Fruit fly (Drosophila melanogaster) Kc167 (cell line): ENCODE results near the gene bigmax.

Experiments
- Myc ChIP-seq: fragments of >200 bp; optimal IDR thresholded peaks from 2 replicates; lab custom pipeline; 2017; ENCODE audit warnings: missing external identifiers
- Sin3A ChIP-seq: fragments of >200 bp; optimal IDR thresholded peaks from 2 replicates; lab custom pipeline; 2018; ENCODE audit warnings: missing external identifiers
- h ChIP-seq: fragments of >200 bp; optimal IDR thresholded peaks from 3 replicates; lab custom pipeline; 2018; ENCODE audit warnings: missing external identifiers
- insv ChIP-seq: fragments of >200 bp; optimal IDR thresholded peaks from 3 replicates; lab custom pipeline; 2018; ENCODE audit warnings: missing external identifiers
- psq ChIP-seq: fragments of >200 bp; optimal IDR thresholded peaks from 2 replicates; lab custom pipeline; 2017; ENCODE audit warnings: missing external identifiers
- ttk ChIP-seq: sonication (Bioruptor generic); optimal IDR thresholded peaks from 2 replicates; lab custom pipeline; 2017; ENCODE audit warnings: missing external identifiers

Gene bigmax

DNA sequence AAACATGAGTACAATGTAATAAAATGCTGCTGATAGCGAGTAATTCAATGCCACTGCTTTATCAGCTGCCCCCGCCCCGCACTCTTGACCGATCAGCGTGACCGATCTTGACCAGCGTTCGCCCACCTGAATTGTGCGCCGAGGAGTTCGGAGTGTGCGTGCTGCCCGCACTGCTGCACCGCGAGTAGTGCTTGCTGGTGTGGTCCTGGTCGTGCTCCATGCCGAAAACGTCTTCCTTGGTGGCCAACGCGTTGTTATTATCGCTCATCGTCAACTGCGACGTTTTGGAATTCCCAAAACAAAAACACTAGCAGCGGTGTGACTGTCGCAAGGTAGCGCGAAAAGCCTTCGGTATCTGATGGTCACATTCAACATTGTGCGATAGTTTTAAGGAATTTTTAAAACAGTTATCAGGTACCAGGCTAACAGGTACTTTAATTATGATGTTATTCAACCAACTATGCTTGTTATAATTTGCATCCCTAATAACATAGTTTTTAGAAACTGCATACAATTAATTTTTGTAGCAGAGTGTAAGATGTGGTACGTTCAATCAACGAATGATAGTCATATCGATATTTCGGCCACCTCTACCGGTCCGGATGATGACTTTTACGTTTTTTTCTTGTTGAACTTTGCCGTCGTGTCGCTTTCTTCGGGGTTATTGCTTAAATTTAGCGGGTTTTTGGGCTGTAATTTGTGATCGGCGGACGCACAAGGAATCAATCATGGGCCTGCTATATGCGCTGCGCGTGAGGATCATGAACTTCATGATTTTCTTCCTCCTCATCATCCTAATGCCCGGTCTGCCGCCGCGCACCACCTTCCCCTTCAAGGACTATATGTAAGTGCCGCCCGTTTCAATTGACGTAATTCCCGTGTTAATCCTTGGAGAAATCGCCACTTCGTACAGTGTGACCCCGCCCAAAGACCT is at the start of gene bigmax, which contains the start of gene Hmu:
TSS of gene bigmax (minus strand) at position 325 of the 934 bp plus-strand sequence.
TSS of gene Hmu (plus strand) at position 568 of the 934 bp plus-strand sequence.
- TF ChIP-seq Sin3A (peak; percentile 38), psq (lab: Kevin White, UChicago) (no peak)

DNA sequence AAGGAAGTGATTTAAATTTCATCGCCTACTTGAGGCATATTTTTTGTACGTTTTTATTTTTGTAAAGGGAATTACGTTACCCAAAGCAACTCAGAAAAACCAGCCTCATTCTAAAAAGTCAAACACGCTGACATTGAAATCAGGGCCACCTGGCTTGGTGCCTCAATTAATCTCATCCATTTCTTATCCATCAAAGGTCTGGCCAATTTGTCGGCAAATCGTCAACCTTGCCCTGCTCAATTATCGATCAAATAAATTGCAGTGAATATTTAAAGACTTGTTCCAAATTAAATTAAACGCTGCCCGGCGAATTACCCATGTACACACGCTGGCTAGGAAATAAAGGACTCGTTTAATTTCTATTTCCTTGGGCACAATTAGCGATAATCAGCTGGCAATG is 42.5 kb upstream of the bigmax start, which contains the start of gene CG3330:
TSS of gene CG3330 (minus strand) at position 101 of the 400 bp plus-strand sequence.
- no peak for TF ChIP-seq Sin3A
- no peak for TF ChIP-seq insv (lab: Kevin White, UChicago)
- no peak for TF ChIP-seq psq (lab: Kevin White, UChicago)
- TF ChIP-seq ttk, result no peak
- TF ChIP-seq h (lab: Kevin White, UChicago), result no peak
- no peak for TF ChIP-seq Myc

DNA sequence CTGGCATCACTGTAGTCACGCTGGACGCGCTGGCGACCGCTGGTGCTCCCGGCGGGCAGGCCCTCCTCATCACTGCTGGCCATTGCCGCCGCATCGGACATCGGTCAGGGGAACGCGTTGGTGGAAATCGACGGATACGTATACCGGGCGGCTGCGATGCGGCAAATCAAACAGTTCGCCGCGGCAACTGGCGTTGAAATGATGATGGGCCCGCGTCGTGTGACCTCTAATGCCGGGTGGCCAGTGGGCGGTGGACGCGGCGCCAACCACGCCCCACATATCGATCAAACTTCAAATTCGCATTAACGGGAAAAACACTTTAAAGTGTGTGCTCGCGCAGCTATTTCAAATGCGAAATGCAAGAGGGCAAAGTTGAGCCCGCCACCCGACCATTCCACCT is 33.9 kb upstream of the bigmax start, which contains the start of gene CG3339:
TSS of gene CG3339 (minus strand) at position 101 of the 400 bp plus-strand sequence.
- no peak for TF ChIP-seq insv (lab: Kevin White, UChicago)
- no peak for TF ChIP-seq h (lab: Kevin White, UChicago)
- no peak for TF ChIP-seq Myc
- no peak for TF ChIP-seq ttk
- TF ChIP-seq psq (lab: Kevin White, UChicago), result no peak
- no peak for TF ChIP-seq Sin3A

DNA sequence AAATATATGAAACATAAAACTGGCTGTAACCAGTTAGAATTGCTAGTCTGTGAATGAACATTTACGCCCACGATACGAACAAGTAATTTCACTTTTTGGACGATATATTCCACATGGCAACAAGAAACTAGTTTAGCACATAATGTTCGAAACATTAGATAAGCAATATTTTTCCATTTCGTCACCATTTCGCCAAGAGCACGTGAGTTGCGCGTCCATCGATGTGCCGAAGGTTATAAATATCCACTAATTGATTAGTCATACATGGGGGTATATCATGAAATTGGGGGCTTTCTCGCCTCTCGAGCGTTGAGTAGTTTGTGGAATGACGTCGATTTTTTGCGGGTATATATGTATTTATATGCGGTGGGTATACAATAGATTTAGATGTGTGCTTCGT is 5.8 kb upstream of the bigmax start:
- TF ChIP-seq psq (lab: Kevin White, UChicago) (no peak), ttk (no peak), Myc (no peak), insv (lab: Kevin White, UChicago) (no peak), h (lab: Kevin White, UChicago) (no peak), Sin3A (no peak)

DNA sequence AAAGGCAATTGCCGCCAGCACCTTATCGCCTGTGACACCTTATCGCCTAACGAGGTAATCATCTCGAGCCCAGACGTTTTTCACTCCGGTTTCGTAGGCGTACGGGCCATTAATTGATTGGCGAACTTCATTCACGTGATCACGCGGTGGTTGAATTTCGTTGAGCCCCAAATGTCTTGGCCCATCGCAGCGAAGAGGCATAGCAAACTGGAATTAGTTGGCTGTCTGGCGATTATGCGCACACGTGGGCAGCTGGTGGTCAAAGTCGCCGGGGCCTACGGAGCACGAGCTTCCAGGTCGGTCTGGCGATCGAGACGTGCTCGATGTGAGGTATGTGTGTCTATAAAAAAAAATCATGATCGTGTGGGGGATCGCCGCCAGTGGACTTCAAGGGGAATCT is 4.7 kb upstream of the bigmax start:
- TF ChIP-seq insv (lab: Kevin White, UChicago), result no peak
- no peak for TF ChIP-seq h (lab: Kevin White, UChicago)
- no peak for TF ChIP-seq psq (lab: Kevin White, UChicago)
- no peak for TF ChIP-seq Myc
- no peak for TF ChIP-seq Sin3A
- no peak for TF ChIP-seq ttk

DNA sequence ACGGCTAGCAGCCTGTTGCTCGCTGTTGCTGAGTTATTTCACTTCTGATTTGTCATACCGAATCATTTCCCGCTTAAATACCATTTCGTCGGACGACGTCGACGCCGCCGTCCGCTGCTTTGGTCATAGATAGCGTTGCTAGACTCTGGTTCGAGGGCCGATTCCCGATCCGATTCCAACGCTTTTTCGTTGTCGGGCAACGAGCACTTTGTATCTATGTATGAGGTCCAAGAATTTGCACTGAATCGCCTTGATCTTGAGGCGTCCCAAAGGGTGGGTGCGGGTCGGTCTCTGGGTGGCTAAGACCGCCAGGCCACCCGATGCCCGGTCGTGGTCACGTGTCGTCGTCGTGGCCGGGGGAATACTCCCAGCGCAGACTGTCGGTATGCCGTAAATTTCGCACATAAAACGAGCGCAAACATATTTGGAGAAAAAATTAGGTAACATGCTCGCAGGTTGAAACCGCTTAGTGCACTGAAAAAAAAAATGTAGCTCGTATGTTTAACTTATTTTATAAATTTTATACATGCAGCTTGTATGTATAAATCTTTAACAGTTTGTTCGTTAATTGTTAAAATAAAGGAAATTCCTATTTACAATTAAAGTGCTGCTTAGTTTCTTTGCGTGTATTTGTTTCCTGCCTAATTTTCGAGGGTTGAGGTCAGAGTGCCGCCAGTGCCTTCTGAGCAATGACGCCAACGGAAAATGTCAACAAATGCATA is 4.0 kb upstream of the bigmax start, which contains the start of gene CG3348:
TSS of gene CG3348 (minus strand) at position 51 of the 722 bp plus-strand sequence.
- no peak for TF ChIP-seq psq (lab: Kevin White, UChicago)
- no peak for TF ChIP-seq Sin3A
- no peak for TF ChIP-seq insv (lab: Kevin White, UChicago)
- no peak for TF ChIP-seq Myc
- TF ChIP-seq ttk, result no peak
- no peak for TF ChIP-seq h (lab: Kevin White, UChicago)

DNA sequence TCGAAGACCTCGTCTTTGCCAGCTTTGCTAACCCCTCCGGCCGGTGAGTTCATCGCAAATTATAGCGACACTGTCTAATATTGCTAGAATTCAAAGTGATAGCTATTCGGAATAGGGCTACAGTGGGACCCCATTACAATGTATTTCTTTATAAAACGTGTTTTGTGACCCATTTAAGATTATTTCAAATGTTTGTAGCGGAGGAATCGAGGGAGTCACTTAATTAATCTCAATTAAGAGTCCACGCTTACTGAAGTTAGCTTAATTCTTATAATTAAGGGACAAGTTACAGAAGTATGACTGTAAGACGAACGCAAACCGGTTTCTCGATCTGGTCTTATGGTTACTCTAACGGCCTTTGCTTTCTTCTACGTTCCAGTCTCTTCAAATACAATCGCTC is 1.3 kb upstream of the bigmax start:
- TF ChIP-seq psq (lab: Kevin White, UChicago) (no peak), insv (lab: Kevin White, UChicago) (no peak), h (lab: Kevin White, UChicago) (no peak), Myc (no peak), ttk (no peak), Sin3A (no peak)

DNA sequence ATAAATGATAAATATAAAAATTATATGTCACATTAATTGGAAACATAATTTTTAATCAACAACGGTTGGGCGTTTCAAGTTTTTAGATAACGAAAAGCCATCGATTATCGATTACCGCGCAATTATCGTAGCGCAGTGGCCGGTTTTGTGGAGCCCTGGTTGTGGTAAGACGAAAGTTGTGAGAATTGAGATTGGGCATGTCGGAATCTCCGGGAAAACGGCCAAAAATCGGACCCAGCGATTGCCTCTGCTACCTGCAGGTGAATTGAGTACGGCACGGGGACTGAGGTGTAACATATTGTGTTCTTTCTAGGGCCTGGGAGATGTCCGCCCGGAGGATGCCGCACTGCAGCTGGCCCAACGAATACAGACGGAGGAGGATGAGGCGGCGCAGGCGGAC is 4.7 kb downstream of the bigmax start, which contains the start of gene CG3368:
TSS of gene CG3368 (plus strand) at position 136 of the 400 bp plus-strand sequence.
- no peak for TF ChIP-seq psq (lab: Kevin White, UChicago)
- TF ChIP-seq ttk, result no peak

DNA sequence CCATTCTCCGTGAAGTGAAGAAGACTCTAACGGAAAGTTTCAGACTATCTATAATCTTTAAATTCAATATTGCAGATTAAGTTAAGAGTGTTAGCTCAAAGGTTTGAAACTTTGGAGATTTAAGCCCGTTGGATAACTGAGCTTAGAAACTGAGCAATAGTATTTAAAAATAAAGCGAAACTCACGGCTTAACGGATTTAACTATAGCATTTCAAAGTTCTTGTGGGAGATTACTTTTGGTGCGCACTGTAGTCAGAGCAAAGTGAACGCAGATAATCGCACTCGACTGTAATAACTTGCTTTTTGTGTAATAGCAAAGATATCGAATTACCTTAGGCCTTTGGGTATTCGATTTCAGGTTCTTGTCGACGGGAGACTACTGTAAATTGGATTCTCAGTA is 6.0 kb downstream of the bigmax start, which contains the start of gene mrt:
TSS of gene mrt (minus strand) at position 376 of the 400 bp plus-strand sequence.
- TF ChIP-seq psq (lab: Kevin White, UChicago), result no peak
- TF ChIP-seq h (lab: Kevin White, UChicago), result no peak
- TF ChIP-seq Myc, result no peak
- no peak for TF ChIP-seq ttk
- TF ChIP-seq insv (lab: Kevin White, UChicago), result no peak
- no peak for TF ChIP-seq Sin3A

DNA sequence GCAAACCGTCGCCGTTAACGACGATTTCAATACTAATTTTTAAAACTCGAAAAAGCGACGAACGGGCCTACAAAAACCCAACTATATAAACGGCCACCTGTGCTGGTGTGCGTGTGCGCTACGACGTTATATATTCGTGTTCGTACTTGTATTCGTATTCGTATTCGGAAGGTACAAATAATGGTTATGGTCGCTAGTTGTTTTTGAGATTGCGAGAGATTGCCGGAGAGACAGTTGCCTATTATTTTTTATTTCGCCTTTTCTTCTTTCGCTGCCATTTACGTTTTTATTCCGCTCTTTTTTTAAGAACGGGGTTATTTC is 6.6 kb downstream of the bigmax start:
- TF ChIP-seq Sin3A (no peak), h (lab: Kevin White, UChicago) (no peak), insv (lab: Kevin White, UChicago) (no peak), psq (lab: Kevin White, UChicago) (no peak), Myc (no peak), ttk (no peak)

DNA sequence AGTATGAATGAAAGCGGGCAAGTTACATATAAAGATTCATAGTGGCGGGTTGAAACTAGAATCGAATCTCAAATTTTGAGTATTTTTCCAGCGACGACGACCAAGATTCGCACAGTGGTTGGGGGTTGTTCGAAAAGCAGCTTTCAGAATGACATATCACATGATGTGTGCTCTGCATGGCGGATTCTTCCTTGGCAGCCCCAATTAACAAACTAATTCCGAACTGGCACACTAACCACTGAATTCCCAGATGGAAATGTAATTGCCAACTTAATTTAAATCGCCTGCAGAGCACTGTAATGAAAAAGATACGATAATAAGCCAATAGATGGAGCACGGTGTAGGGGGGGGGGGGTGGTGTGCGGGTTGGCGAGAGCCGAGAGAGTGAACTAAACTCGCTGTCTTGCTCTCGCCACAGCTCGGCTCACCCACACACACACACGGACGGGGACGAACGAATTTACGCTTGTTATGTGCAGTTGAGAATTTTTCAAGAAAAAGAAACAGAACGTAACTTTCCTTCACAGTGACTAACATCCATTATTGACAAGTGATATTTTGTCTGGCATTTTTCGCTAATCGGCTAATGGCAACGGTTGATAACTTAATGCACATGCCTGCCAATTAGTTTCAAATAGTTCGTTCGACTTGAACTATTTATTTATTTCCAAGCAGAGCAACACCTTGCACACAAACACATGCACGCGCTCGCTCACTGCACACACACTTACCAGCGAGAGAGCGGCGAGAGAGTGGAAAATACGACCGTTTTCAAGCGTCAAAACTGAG is 7.1 kb downstream of the bigmax start:
- TF ChIP-seq Myc (no peak), psq (lab: Kevin White, UChicago) (no peak), insv (lab: Kevin White, UChicago) (no peak), Sin3A (no peak), h (lab: Kevin White, UChicago) (no peak), ttk (no peak)

DNA sequence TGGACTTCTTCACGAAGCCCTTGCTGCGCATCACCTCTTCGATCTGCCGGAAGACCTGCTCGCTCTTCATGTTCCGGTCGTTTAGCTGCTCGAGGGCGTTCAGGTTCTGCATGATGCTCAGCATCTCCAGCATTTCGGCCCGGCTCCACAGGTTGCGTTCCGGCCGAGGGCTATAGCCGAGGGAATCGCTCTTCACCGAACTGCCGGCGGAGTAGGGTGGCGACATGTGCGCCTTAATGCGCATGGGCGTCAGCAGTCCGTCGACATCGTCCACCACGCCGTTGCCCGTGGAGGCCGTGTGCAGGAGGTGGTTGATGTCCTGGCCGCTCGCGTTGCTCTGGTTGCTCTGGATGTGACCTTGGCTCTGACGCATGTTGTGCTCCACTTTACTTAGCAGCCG is 8.8 kb downstream of the bigmax start:
- no peak for TF ChIP-seq psq (lab: Kevin White, UChicago)
- no peak for TF ChIP-seq insv (lab: Kevin White, UChicago)
- no peak for TF ChIP-seq Myc
- TF ChIP-seq h (lab: Kevin White, UChicago), result no peak
- TF ChIP-seq Sin3A, result no peak
- TF ChIP-seq ttk, result peak; percentile 97
